Worm (Caenorhabditis elegans): Measurements from ENCODE around the gene cth-2.

- TF ChIP-seq him-1 (tag; optimal IDR thresholded peaks at IDR 0.05) (no peak), W03F9.2 (tag; optimal IDR thresholded peaks at IDR 0.05) (no peak)
Observed at ce11 chrII:7031137-7031697, 26.5 kb downstream of the cth-2 start.
